Fruit fly (Drosophila melanogaster) whole organism, wandering third instar larva: ENCODE measurements around the gene CG12516.

Experiments used
- CG32264 ChIP-seq: fragments of 200-800 bp; sonication (Bioruptor generic); optimal IDR thresholded peaks from 2 replicates; lab custom pipeline; 2016; ENCODE audit warnings: missing biosample characterization, missing genetic modification characterization
- CG9705 ChIP-seq: fragments of 200-800 bp; sonication (Bioruptor generic); optimal IDR thresholded peaks from 2 replicates; lab custom pipeline; 2018; ENCODE audit warnings: missing biosample characterization, mild to moderate bottlenecking, missing genetic modification characterization
- CrebA ChIP-seq: fragments of 200-800 bp; sonication (Bioruptor generic); optimal IDR thresholded peaks from 2 replicates; lab custom pipeline; 2016; ENCODE audit warnings: missing biosample characterization, mild to moderate bottlenecking, missing genetic modification characterization, borderline replicate concordance
- Dfd ChIP-seq: fragments of >200 bp; optimal IDR thresholded peaks from 2 replicates; lab custom pipeline; 2017; ENCODE audit warnings: missing biosample characterization, missing genetic modification characterization
- Dif ChIP-seq: fragments of 200-275, 200-300 bp; sonication (Bioruptor generic); optimal IDR thresholded peaks from 2 replicates; lab custom pipeline; 2018; ENCODE audit warnings: missing biosample characterization, missing genetic modification characterization; ENCODE audit not compliant: partially characterized antibody
- GATAd ChIP-seq: sonication (Bioruptor generic); optimal IDR thresholded peaks from 2 replicates; lab custom pipeline; 2016; ENCODE audit warnings: missing biosample characterization, missing genetic modification characterization
- HLH106 ChIP-seq: fragments of 200-800 bp; optimal IDR thresholded peaks from 3 replicates; lab custom pipeline; 2019; ENCODE audit warnings: missing biosample characterization, mild to moderate bottlenecking, missing genetic modification characterization, moderate library complexity
- Hnf4 ChIP-seq: fragments of 200-800 bp; sonication (Bioruptor generic); optimal IDR thresholded peaks from 2 replicates; lab custom pipeline; 2016; ENCODE audit warnings: missing biosample characterization, mild to moderate bottlenecking, missing genetic modification characterization
- Hr78 ChIP-seq: fragments of >200 bp; optimal IDR thresholded peaks from 2 replicates; lab custom pipeline; 2017; ENCODE audit warnings: missing biosample characterization, missing genetic modification characterization
- Hr83 ChIP-seq: fragments of 200-300 bp; sonication (Bioruptor generic); optimal IDR thresholded peaks from 2 replicates; lab custom pipeline; 2016; ENCODE audit warnings: missing biosample characterization, mild to moderate bottlenecking, missing genetic modification characterization, moderate library complexity; ENCODE audit not compliant: poor library complexity, severe bottlenecking
- Jra ChIP-seq: sonication (Bioruptor generic); optimal IDR thresholded peaks from 2 replicates; lab custom pipeline; 2016; ENCODE audit warnings: missing biosample characterization, missing genetic modification characterization
- Mio ChIP-seq: sonication (Bioruptor generic); optimal IDR thresholded peaks from 2 replicates; lab custom pipeline; 2016; ENCODE audit warnings: missing biosample characterization, missing genetic modification characterization
- Myc ChIP-seq: fragments of >200 bp; optimal IDR thresholded peaks from 2 replicates; lab custom pipeline; 2017
- N ChIP-seq: fragments of >200 bp; optimal IDR thresholded peaks from 2 replicates; lab custom pipeline; 2018; ENCODE audit warnings: missing biosample characterization, missing external identifiers, missing genetic modification characterization
- OdsH ChIP-seq: fragments of 200-800 bp; sonication (Bioruptor generic); optimal IDR thresholded peaks from 2 replicates; lab custom pipeline; 2016; ENCODE audit warnings: missing biosample characterization, mild to moderate bottlenecking, missing genetic modification characterization
- Rel ChIP-seq, 2 experiments: fragments of 200-800 bp; sonication (Bioruptor generic) in 1 of 2; optimal IDR thresholded peaks; 2 replicates in 1 of 2; 3 replicates in 1 of 2; lab custom pipeline; 2016 to 2019; ENCODE audit warnings: mild to moderate bottlenecking in 2 of 2, missing biosample characterization in 2 of 2, missing genetic modification characterization in 2 of 2, moderate library complexity in 1 of 2
- Sp1 ChIP-seq: fragments of 200-800 bp; sonication (Bioruptor generic); optimal IDR thresholded peaks from 3 replicates; lab custom pipeline; 2019; ENCODE audit warnings: missing biosample characterization, mild to moderate bottlenecking, missing genetic modification characterization, moderate library complexity
- Vsx2 ChIP-seq: fragments of 200-300, 225-300 bp; sonication (Bioruptor generic); optimal IDR thresholded peaks from 2 replicates; lab custom pipeline; 2018; ENCODE audit warnings: missing biosample characterization, missing genetic modification characterization; ENCODE audit not compliant: partially characterized antibody
- br ChIP-seq: fragments of 200-800 bp; sonication (Bioruptor generic); optimal IDR thresholded peaks from 2 replicates; lab custom pipeline; 2016; ENCODE audit warnings: missing biosample characterization, missing genetic modification characterization
- brk ChIP-seq: fragments of 200-800 bp; sonication (Bioruptor generic); optimal IDR thresholded peaks from 2 replicates; lab custom pipeline; 2016; ENCODE audit warnings: missing biosample characterization, mild to moderate bottlenecking, missing genetic modification characterization
- dl ChIP-seq, 2 experiments: fragments of 175-275, 200-275 bp in 1 of 2; fragments of 200-275 bp in 1 of 2; sonication (Bioruptor generic); optimal IDR thresholded peaks; lab custom pipeline; 2018; ENCODE audit warnings: mild to moderate bottlenecking in 2 of 2, missing biosample characterization in 2 of 2, missing genetic modification characterization in 2 of 2, moderate library complexity in 2 of 2; ENCODE audit not compliant: partially characterized antibody in 2 of 2, insufficient read depth in 1 of 2
- dmrt93B ChIP-seq: fragments of 200-800 bp; sonication (Bioruptor generic); optimal IDR thresholded peaks from 2 replicates; lab custom pipeline; 2018; ENCODE audit warnings: missing biosample characterization, mild to moderate bottlenecking, missing genetic modification characterization
- dsf ChIP-seq: sonication (Bioruptor generic); optimal IDR thresholded peaks from 2 replicates; lab custom pipeline; 2016; ENCODE audit warnings: missing biosample characterization, missing genetic modification characterization, borderline replicate concordance
- ey ChIP-seq: fragments of 200-800 bp; sonication (Bioruptor generic); optimal IDR thresholded peaks from 2 replicates; lab custom pipeline; 2016; ENCODE audit warnings: missing biosample characterization, missing genetic modification characterization
- foxo ChIP-seq, 2 experiments: fragments of 200-800 bp; sonication (Bioruptor generic); optimal IDR thresholded peaks; 2 replicates in 1 of 2; 3 replicates in 1 of 2; lab custom pipeline; 2016 to 2017; ENCODE audit warnings: missing biosample characterization in 2 of 2, missing genetic modification characterization in 2 of 2
- fru ChIP-seq: fragments of 200-800 bp; sonication (Bioruptor generic); optimal IDR thresholded peaks from 3 replicates; lab custom pipeline; 2016; ENCODE audit warnings: missing biosample characterization, mild to moderate bottlenecking, missing genetic modification characterization
- h ChIP-seq: fragments of 200-800 bp; sonication (Bioruptor generic); optimal IDR thresholded peaks from 3 replicates; lab custom pipeline; 2016; ENCODE audit warnings: missing biosample characterization, mild to moderate bottlenecking, missing genetic modification characterization
- jim ChIP-seq: fragments of 175-275, 200-325 bp; sonication (Bioruptor generic); optimal IDR thresholded peaks from 2 replicates; lab custom pipeline; 2016; ENCODE audit warnings: missing biosample characterization, mild to moderate bottlenecking, missing genetic modification characterization
- lola ChIP-seq: fragments of >200 bp; optimal IDR thresholded peaks from 2 replicates; lab custom pipeline; 2017; ENCODE audit warnings: missing biosample characterization, missing genetic modification characterization
- pan ChIP-seq: fragments of >200 bp; optimal IDR thresholded peaks from 2 replicates; lab custom pipeline; 2017
- psq ChIP-seq: fragments of 200-800 bp; sonication (Bioruptor generic); optimal IDR thresholded peaks from 3 replicates; lab custom pipeline; 2017; ENCODE audit warnings: missing biosample characterization, mild to moderate bottlenecking, missing genetic modification characterization, moderate library complexity
- rgr ChIP-seq: fragments of 200-800 bp; sonication (Bioruptor generic); optimal IDR thresholded peaks from 3 replicates; lab custom pipeline; 2016; ENCODE audit warnings: missing biosample characterization, mild to moderate bottlenecking, missing genetic modification characterization
- sage ChIP-seq: fragments of 200-800 bp; sonication (Bioruptor generic); optimal IDR thresholded peaks from 2 replicates; lab custom pipeline; 2016; ENCODE audit warnings: missing biosample characterization, mild to moderate bottlenecking, missing genetic modification characterization
- sv ChIP-seq: fragments of 200-800 bp; sonication (Bioruptor generic); optimal IDR thresholded peaks from 3 replicates; lab custom pipeline; 2016; ENCODE audit warnings: missing biosample characterization, missing genetic modification characterization
- tai ChIP-seq: sonication (Bioruptor generic); optimal IDR thresholded peaks from 2 replicates; lab custom pipeline; 2016; ENCODE audit warnings: missing biosample characterization, missing genetic modification characterization
- usp ChIP-seq: fragments of >200 bp; optimal IDR thresholded peaks from 2 replicates; lab custom pipeline; 2017; ENCODE audit warnings: missing biosample characterization, missing genetic modification characterization
- woc ChIP-seq: sonication (Bioruptor generic); optimal IDR thresholded peaks from 2 replicates; lab custom pipeline; 2016; ENCODE audit warnings: missing biosample characterization, mild to moderate bottlenecking, missing genetic modification characterization

The CG12516 gene

DNA sequence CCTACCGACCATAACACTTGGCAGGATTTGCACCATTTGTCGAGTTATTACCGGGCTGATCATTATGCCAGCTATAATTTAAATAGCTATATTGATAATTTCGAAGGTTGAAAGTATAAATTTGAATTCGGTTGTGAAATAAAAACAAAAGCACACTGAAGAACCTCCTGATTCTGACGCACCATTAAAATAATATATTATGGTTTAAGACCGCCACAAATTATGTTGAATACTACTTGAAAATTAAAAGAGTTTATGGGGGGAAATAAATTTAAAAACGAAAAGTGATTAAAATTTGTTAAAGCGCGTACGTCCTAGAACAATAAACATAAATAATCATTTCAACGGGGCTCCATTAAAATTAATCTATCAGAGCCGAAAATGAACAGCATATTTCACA, at the start of gene CG12516:
Gene CG12516 (minus strand): TSS at position 101 of the 400 bp plus-strand sequence.
- TF ChIP-seq Hnf4 (GFP tag; lab: Kevin White, UChicago) (no peak), dmrt93B (GFP tag; lab: Kevin White, UChicago) (no peak), Jra (GFP tag; lab: Kevin White, UChicago) (no peak), HLH106 (no peak), sv (no peak), h (no peak), N (no peak), brk (no peak), Sp1 (GFP tag; lab: Kevin White, UChicago) (no peak)
- TF ChIP-seq, all 38 proteins: peak for 0

- no peak for TF ChIP-seq Vsx2 (GFP tag; lab: Kevin White, UChicago)
These were observed 47.5 kb upstream of the CG12516 start, which contains the start of gene Or98b for dm6 chr3R:28351942-28352341. Or98b (plus strand) TSS chr3R:28352242.

- TF ChIP-seq Myc (lab: Kevin White, UChicago) (peak; percentile 76), Hr83 (GFP tag; lab: Kevin White, UChicago) (no peak)
These were observed 40.9 kb upstream of the CG12516 start for dm6 chr3R:28345287-28345686.

DNA sequence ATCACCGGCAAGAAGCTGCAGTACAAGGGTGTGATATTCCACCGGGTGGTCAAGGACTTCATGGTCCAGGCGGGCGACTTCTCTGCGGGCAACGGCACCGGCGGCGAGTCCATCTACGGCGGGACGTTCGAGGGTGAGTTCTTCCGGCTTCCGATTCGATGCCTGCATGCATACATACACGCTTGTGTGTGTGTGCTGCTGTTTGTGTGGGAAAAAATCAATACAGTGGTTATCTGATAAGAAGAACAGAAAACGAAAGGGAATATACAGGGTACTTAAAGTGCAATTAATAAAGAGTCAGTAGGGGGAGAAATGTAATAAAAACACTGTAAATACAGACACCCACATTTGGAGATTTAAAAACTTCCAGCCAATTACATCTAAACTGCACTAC, 36.2 kb upstream of the CG12516 start:
- peak in 1 of 2 experiments; percentile 61 for TF ChIP-seq foxo (GFP tag; optimal IDR thresholded peaks at IDR 0.05; lab: Kevin White, UChicago)
- peak; percentile 18 for TF ChIP-seq br (GFP tag; lab: Kevin White, UChicago)
- TF ChIP-seq rgr (GFP tag; lab: Kevin White, UChicago), result peak; percentile 44
- peak; percentile 22 for TF ChIP-seq HLH106
- no peak for TF ChIP-seq N
- TF ChIP-seq Hr78, result no peak
- TF ChIP-seq OdsH (GFP tag; lab: Kevin White, UChicago), result peak; percentile 12
- peak; percentile 17 for TF ChIP-seq fru

dm6 chr3R:28339654-28340605, 35.5 kb upstream of the CG12516 start, which contains the start of the genes Gfat2 and Moca-cyp:
Gfat2 (minus strand) TSS chr3R:28339765.
Moca-cyp (plus strand) TSS chr3R:28340334.
- TF ChIP-seq Dfd (GFP tag; lab: Kevin White, UChicago) (no peak), Myc (lab: Kevin White, UChicago) (peak; percentile 17), pan (lab: Kevin White, UChicago) (no peak), ey (GFP tag; lab: Kevin White, UChicago) (peak; percentile 21), HLH106 (peak; percentile 78), brk (no peak), jim (peak; percentile 12), usp (GFP tag; lab: Kevin White, UChicago) (no peak), dsf (GFP tag; lab: Kevin White, UChicago) (no peak), foxo (GFP tag; optimal IDR thresholded peaks at IDR 0.05; lab: Kevin White, UChicago) (peak in 1 of 2 experiments; percentile 58), fru (peak; percentile 6), CrebA (GFP tag; lab: Kevin White, UChicago) (no peak), Hr83 (GFP tag; lab: Kevin White, UChicago) (peak; percentile 56), sage (GFP tag; lab: Kevin White, UChicago) (peak; percentile 50), psq (GFP tag; lab: Kevin White, UChicago) (peak; percentile 50), sv (no peak), h (peak; percentile 65), woc (GFP tag; lab: Kevin White, UChicago) (peak; percentile 44), dmrt93B (GFP tag; lab: Kevin White, UChicago) (peak; percentile 31), lola (no peak), N (no peak), CG32264 (GFP tag; lab: Kevin White, UChicago) (no peak), rgr (GFP tag; lab: Kevin White, UChicago) (peak; percentile 70), GATAd (GFP tag; lab: Kevin White, UChicago) (no peak), Hnf4 (GFP tag; lab: Kevin White, UChicago) (no peak), OdsH (GFP tag; lab: Kevin White, UChicago) (peak; percentile 39), Hr78 (no peak), br (GFP tag; lab: Kevin White, UChicago) (no peak), Rel (GFP tag; optimal IDR thresholded peaks at IDR 0.05; lab: Kevin White, UChicago) (no peak), Rel (tag; optimal IDR thresholded peaks at IDR 0.05; lab: Kevin White, UChicago) (peak; percentile 73), CG9705 (GFP tag; lab: Kevin White, UChicago) (peak; percentile 50), Jra (GFP tag; lab: Kevin White, UChicago) (no peak), Sp1 (GFP tag; lab: Kevin White, UChicago) (peak; percentile 60), Vsx2 (GFP tag; lab: Kevin White, UChicago) (no peak), dl (GFP tag; optimal IDR thresholded peaks at IDR 0.05; lab: Kevin White, UChicago; ENCODE audit: insufficient read depth in 1 of 2, partially characterized antibody in 2 of 2) (peak in 1 of 2 experiments; percentile 65), tai (GFP tag; lab: Kevin White, UChicago) (no peak), Mio (GFP tag; lab: Kevin White, UChicago) (no peak), Dif (GFP tag; lab: Kevin White, UChicago) (peak; percentile 84)
